Fruit fly (Drosophila melanogaster) whole organism, embryonic: ENCODE data around the gene CG44838.

Experiments
- Adf1 ChIP-seq: fragments of 200-800 bp; sonication (Bioruptor generic); IDR thresholded peaks from 2 replicates; pipeline ENCODE4 v1.3.6; 2022; ENCODE audit warnings: missing biosample characterization, missing genetic modification characterization
- Antp ChIP-seq: fragments of 200-800 bp; sonication (Bioruptor generic); optimal IDR thresholded peaks from 3 replicates; lab custom pipeline; 2016; ENCODE audit warnings: missing biosample characterization, missing genetic modification characterization
- Bgb ChIP-seq: fragments of 200-800 bp; sonication (Bioruptor generic); IDR thresholded peaks from 2 replicates; pipeline ENCODE4 v1.3.6; 2022; ENCODE audit warnings: missing biosample characterization, missing genetic modification characterization; ENCODE audit not compliant: partially characterized antibody
- CG10321 ChIP-seq: fragments of 200-800 bp; sonication (Bioruptor generic); IDR thresholded peaks from 2 replicates; pipeline ENCODE4 v1.3.6; 2022; ENCODE audit warnings: missing biosample characterization, missing genetic modification characterization
- CG11504 ChIP-seq: fragments of 200-800 bp; sonication (Bioruptor generic); optimal IDR thresholded peaks from 3 replicates; lab custom pipeline; 2019; ENCODE audit warnings: missing biosample characterization, mild to moderate bottlenecking, missing genetic modification characterization, moderate library complexity
- CG11696 ChIP-seq: fragments of 200-800 bp; sonication (Bioruptor generic); IDR thresholded peaks from 2 replicates; pipeline ENCODE4 v1.3.6; 2022; ENCODE audit warnings: missing biosample characterization, missing genetic modification characterization
- CG12236 ChIP-seq: fragments of 200-800 bp; sonication (Bioruptor generic); optimal IDR thresholded peaks from 2 replicates; lab custom pipeline; 2016; ENCODE audit warnings: missing biosample characterization, missing genetic modification characterization
- CG12659 ChIP-seq: fragments of 200-800 bp; sonication (Bioruptor generic); optimal IDR thresholded peaks from 3 replicates; lab custom pipeline; 2017; ENCODE audit warnings: mild to moderate bottlenecking, missing biosample characterization, missing genetic modification reagents, missing genetic modification characterization
- CG16815 ChIP-seq: fragments of 200-800 bp; sonication (Bioruptor generic); optimal IDR thresholded peaks from 3 replicates; lab custom pipeline; 2017; ENCODE audit warnings: missing biosample characterization, mild to moderate bottlenecking, missing genetic modification characterization
- CG17912 ChIP-seq: fragments of 200-800 bp; sonication (Bioruptor generic); optimal IDR thresholded peaks from 2 replicates; lab custom pipeline; 2018; ENCODE audit warnings: missing biosample characterization, mild to moderate bottlenecking, missing genetic modification characterization
- CG18764 ChIP-seq: fragments of 200-800 bp; sonication (Bioruptor generic); optimal IDR thresholded peaks from 3 replicates; lab custom pipeline; 2016; ENCODE audit warnings: missing biosample characterization, missing genetic modification characterization
- CG2889 ChIP-seq: fragments of 200-800 bp; sonication (Bioruptor generic); IDR thresholded peaks from 3 replicates; pipeline ENCODE4 v1.3.6; 2022; ENCODE audit warnings: missing biosample characterization, missing genetic modification characterization
- CG31365 ChIP-seq: fragments of 200-800 bp; sonication (Bioruptor generic); optimal IDR thresholded peaks from 2 replicates; lab custom pipeline; 2018; ENCODE audit warnings: missing biosample characterization, mild to moderate bottlenecking, missing genetic modification characterization
- CG34224 ChIP-seq: fragments of 200-800 bp; sonication (Bioruptor generic); IDR thresholded peaks from 3 replicates; pipeline ENCODE4 v1.3.6; 2022; ENCODE audit warnings: missing biosample characterization, missing genetic modification characterization; ENCODE audit not compliant: partially characterized antibody
- CG34376 ChIP-seq: fragments of 200-800 bp; sonication (Bioruptor generic); optimal IDR thresholded peaks from 2 replicates; lab custom pipeline; 2018; ENCODE audit warnings: missing biosample characterization, mild to moderate bottlenecking, missing genetic modification characterization
- CG3726 ChIP-seq: fragments of 200-800 bp; sonication (Bioruptor generic); IDR thresholded peaks from 3 replicates; pipeline ENCODE4, ENCODE4 v1.3.6; 2022; ENCODE audit warnings: missing biosample characterization, missing genetic modification characterization
- CG4360 ChIP-seq: fragments of 200-800 bp; sonication (Bioruptor generic); IDR thresholded peaks from 2 replicates; pipeline ENCODE4 v1.3.6; 2022; ENCODE audit warnings: missing biosample characterization, missing genetic modification characterization
- CG4617 ChIP-seq: fragments of 200-800 bp; sonication (Bioruptor generic); optimal IDR thresholded peaks from 3 replicates; lab custom pipeline; 2016; ENCODE audit warnings: missing biosample characterization, missing genetic modification characterization, borderline replicate concordance
- CG6689 ChIP-seq: fragments of 200-800 bp; sonication (Bioruptor generic); IDR thresholded peaks from 2 replicates; pipeline ENCODE4 v1.3.6; 2022; ENCODE audit warnings: missing biosample characterization, missing genetic modification characterization
- CG7271 ChIP-seq: fragments of 200-800 bp; sonication (Bioruptor generic); optimal IDR thresholded peaks from 2 replicates; lab custom pipeline; 2018; ENCODE audit warnings: missing biosample characterization, mild to moderate bottlenecking, missing genetic modification characterization, moderate library complexity
- CG7839 ChIP-seq: fragments of 200-800 bp; sonication (Bioruptor generic); optimal IDR thresholded peaks from 3 replicates; lab custom pipeline; 2018; ENCODE audit warnings: missing biosample characterization, mild to moderate bottlenecking, missing genetic modification characterization, moderate library complexity
- Dbx ChIP-seq: fragments of 200-800 bp; sonication (Bioruptor generic); IDR thresholded peaks from 3 replicates; pipeline ENCODE4 v1.3.6; 2022; ENCODE audit warnings: missing biosample characterization, missing genetic modification characterization
- HLH3B ChIP-seq: fragments of 200-800 bp; sonication (Bioruptor generic); IDR thresholded peaks from 2 replicates; pipeline ENCODE4 v1.3.6; 2022; ENCODE audit warnings: missing biosample characterization, missing genetic modification characterization
- HLHmδ ChIP-seq: fragments of 200-800 bp; sonication (Bioruptor generic); optimal IDR thresholded peaks from 2 replicates; lab custom pipeline; 2018; ENCODE audit warnings: missing biosample characterization, mild to moderate bottlenecking, missing genetic modification characterization, moderate library complexity
- Hr39 ChIP-seq: fragments of >200 bp; optimal IDR thresholded peaks from 2 replicates; lab custom pipeline; 2017
- Hr78 ChIP-seq, 2 experiments: fragments of 200-800 bp in 1 of 2; fragments of >200 bp in 1 of 2; sonication (Bioruptor generic) in 1 of 2; optimal IDR thresholded peaks; 2 replicates each; lab custom pipeline; 2017 to 2019; ENCODE audit warnings: missing biosample characterization in 2 of 2, missing genetic modification characterization in 2 of 2, mild to moderate bottlenecking in 1 of 2, moderate library complexity in 1 of 2
- Lpt ChIP-seq: fragments of >200 bp; optimal IDR thresholded peaks from 2 replicates; lab custom pipeline; 2018; ENCODE audit warnings: missing biosample characterization, missing genetic modification characterization
- Mad ChIP-seq: fragments of 200-800 bp; sonication (Bioruptor generic); optimal IDR thresholded peaks from 2 replicates; lab custom pipeline; 2016; ENCODE audit warnings: missing biosample characterization, missing genetic modification characterization
- Mes4 ChIP-seq: fragments of 200-800 bp; sonication (Bioruptor generic); optimal IDR thresholded peaks from 2 replicates; lab custom pipeline; 2016; ENCODE audit warnings: missing biosample characterization, missing genetic modification characterization
- NC2β ChIP-seq: fragments of 200-800 bp; sonication (Bioruptor generic); optimal IDR thresholded peaks from 2 replicates; lab custom pipeline; 2016; ENCODE audit warnings: missing biosample characterization, missing genetic modification characterization
- Opbp ChIP-seq: fragments of 200-800 bp; sonication (Bioruptor generic); IDR thresholded peaks from 3 replicates; pipeline ENCODE4 v1.3.6; 2022; ENCODE audit warnings: missing biosample characterization, missing genetic modification characterization; ENCODE audit not compliant: partially characterized antibody
- Sox100B ChIP-seq: fragments of 200-800 bp; sonication (Bioruptor generic); optimal IDR thresholded peaks from 3 replicates; lab custom pipeline; 2018; ENCODE audit warnings: missing biosample characterization, mild to moderate bottlenecking, missing genetic modification characterization
- Tbp ChIP-seq: fragments of >200 bp; optimal IDR thresholded peaks from 2 replicates; lab custom pipeline; 2018; ENCODE audit warnings: missing biosample characterization, missing genetic modification characterization
- Trl ChIP-seq, 3 experiments: fragments of >200 bp in 2 of 3; fragments of 200-800 bp in 1 of 3; sonication (Bioruptor generic) in 1 of 3; optimal IDR thresholded peaks; 2 replicates in 1 of 3; 3 replicates in 2 of 3; lab custom pipeline; 2016 to 2017; ENCODE audit warnings: missing biosample characterization in 1 of 3, missing genetic modification characterization in 1 of 3
- Xrp1 ChIP-seq: fragments of 200-800 bp; sonication (Bioruptor generic); IDR thresholded peaks from 2 replicates; pipeline ENCODE4 v1.3.6; 2022; ENCODE audit warnings: missing biosample characterization, missing genetic modification characterization
- amos ChIP-seq: fragments of 200-800 bp; sonication (Bioruptor generic); IDR thresholded peaks from 2 replicates; pipeline ENCODE4 v1.3.6; 2022; ENCODE audit warnings: missing biosample characterization, missing genetic modification characterization; ENCODE audit not compliant: partially characterized antibody
- bab2 ChIP-seq: fragments of 200-800 bp; sonication (Bioruptor generic); optimal IDR thresholded peaks from 2 replicates; lab custom pipeline; 2016; ENCODE audit warnings: missing biosample characterization, missing genetic modification characterization
- cwo ChIP-seq: fragments of 200-800 bp; sonication (Bioruptor generic); optimal IDR thresholded peaks from 3 replicates; lab custom pipeline; 2017; ENCODE audit warnings: missing biosample characterization, missing genetic modification characterization, mild to moderate bottlenecking, moderate library complexity, missing genetic modification reagents
- da ChIP-seq: fragments of 200-800 bp; sonication (Bioruptor generic); optimal IDR thresholded peaks from 2 replicates; lab custom pipeline; 2016; ENCODE audit warnings: missing biosample characterization, missing genetic modification characterization
- gcm2 ChIP-seq: fragments of 200-800 bp; sonication (Bioruptor generic); optimal IDR thresholded peaks from 2 replicates; lab custom pipeline; 2016; ENCODE audit warnings: missing biosample characterization, missing genetic modification characterization
- gro ChIP-seq: fragments of 200-800 bp; sonication (Bioruptor generic); optimal IDR thresholded peaks from 2 replicates; lab custom pipeline; 2016; ENCODE audit warnings: missing biosample characterization, missing genetic modification characterization
- lilli ChIP-seq: fragments of 200-800 bp; sonication (Bioruptor generic); optimal IDR thresholded peaks from 3 replicates; lab custom pipeline; 2016; ENCODE audit warnings: missing biosample characterization, missing genetic modification characterization
- luna ChIP-seq: fragments of 200-800 bp; sonication (Bioruptor generic); optimal IDR thresholded peaks from 2 replicates; lab custom pipeline; 2016; ENCODE audit warnings: missing biosample characterization, missing genetic modification characterization
- mam ChIP-seq: fragments of 200-800 bp; sonication (Bioruptor generic); optimal IDR thresholded peaks from 3 replicates; lab custom pipeline; 2016; ENCODE audit warnings: missing biosample characterization, missing genetic modification characterization
- mirr ChIP-seq: fragments of 200-800 bp; sonication (Bioruptor generic); optimal IDR thresholded peaks from 3 replicates; lab custom pipeline; 2018; ENCODE audit warnings: missing biosample characterization, mild to moderate bottlenecking, missing genetic modification characterization
- nom ChIP-seq: fragments of 200-800 bp; sonication (Bioruptor generic); optimal IDR thresholded peaks from 2 replicates; lab custom pipeline; 2017; ENCODE audit warnings: missing biosample characterization, missing genetic modification characterization, mild to moderate bottlenecking, moderate library complexity, missing genetic modification reagents
- pum ChIP-seq: fragments of 200-800 bp; sonication (Bioruptor generic); optimal IDR thresholded peaks from 2 replicates; lab custom pipeline; 2016; ENCODE audit warnings: missing biosample characterization, missing genetic modification characterization
- pzg ChIP-seq: fragments of 200-800 bp; sonication (Bioruptor generic); optimal IDR thresholded peaks from 3 replicates; lab custom pipeline; 2018; ENCODE audit warnings: missing biosample characterization, mild to moderate bottlenecking, missing genetic modification characterization, moderate library complexity
- repo ChIP-seq: fragments of 200-800 bp; sonication (Bioruptor generic); optimal IDR thresholded peaks from 2 replicates; lab custom pipeline; 2016; ENCODE audit warnings: missing biosample characterization, missing genetic modification characterization
- rib ChIP-seq: fragments of 200-800 bp; sonication (Bioruptor generic); IDR thresholded peaks from 2 replicates; pipeline ENCODE4 v1.3.6; 2022; ENCODE audit warnings: missing biosample characterization, missing genetic modification characterization
- tx ChIP-seq: fragments of 200-800 bp; sonication (Bioruptor generic); optimal IDR thresholded peaks from 2 replicates; lab custom pipeline; 2016; ENCODE audit warnings: missing biosample characterization, missing genetic modification characterization

Gene CG44838

DNA sequence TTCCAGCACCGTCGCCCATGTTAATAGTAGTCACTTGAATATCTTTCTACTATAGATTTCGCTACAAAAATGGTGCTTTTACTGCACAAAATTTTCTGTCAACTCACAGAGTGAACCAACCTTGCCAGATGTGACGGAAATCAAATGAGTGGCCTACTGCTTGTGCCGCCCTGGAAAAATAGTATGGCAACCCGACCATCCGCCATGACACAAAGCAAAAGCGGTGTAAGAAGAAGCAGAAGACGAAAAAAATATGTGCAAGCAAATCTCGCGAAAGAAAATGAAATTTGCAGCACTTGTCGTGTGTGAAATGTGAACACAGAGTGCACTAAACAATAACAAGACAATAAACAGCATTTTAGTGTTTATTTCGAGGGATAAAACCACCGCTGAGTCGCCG lies 16.0 kb downstream of the CG44838 start, which contains the start of the genes Uch-L5 and Jarid2 (continued):
- TF ChIP-seq CG3726 (GFP tag; lab: Robert Waterston, UW), result no peak
- no peak for TF ChIP-seq Lpt (GFP tag; lab: Kevin White, UChicago)
- TF ChIP-seq Antp (GFP tag; lab: Kevin White, UChicago), result peak; percentile 78
- no peak for TF ChIP-seq Sox100B (GFP tag; lab: Kevin White, UChicago)
- peak; percentile 42 for TF ChIP-seq pum (GFP tag; lab: Kevin White, UChicago)
- peak; percentile 81 for TF ChIP-seq rib (GFP tag; lab: Robert Waterston, UW)
- TF ChIP-seq Mad (GFP tag; lab: Kevin White, UChicago), result peak; percentile 43
- TF ChIP-seq luna (GFP tag; lab: Kevin White, UChicago), result no peak
- TF ChIP-seq CG7271, result peak; percentile 48
- TF ChIP-seq HLHmδ (GFP tag; lab: Kevin White, UChicago), result peak; percentile 24
- peak; percentile 91 for TF ChIP-seq CG12659
- TF ChIP-seq CG4360 (GFP tag; lab: Robert Waterston, UW), result peak; percentile 12
- peak; percentile 29; the same call in 1 of the 3 replicates for TF ChIP-seq CG34224
- peak; percentile 15 for TF ChIP-seq bab2 (GFP tag; lab: Kevin White, UChicago)
- TF ChIP-seq Adf1 (GFP tag; lab: Robert Waterston, UW), result peak; percentile 60
- peak; percentile 14 for TF ChIP-seq Mes4 (GFP tag; lab: Kevin White, UChicago)
- TF ChIP-seq gro (GFP tag; lab: Kevin White, UChicago), result no peak
- peak; percentile 11 for TF ChIP-seq CG31365 (tag; lab: Kevin White, UChicago)
- no peak for TF ChIP-seq CG11696 (GFP tag; lab: Robert Waterston, UW)
- no peak for TF ChIP-seq CG7839
- peak; percentile 42 for TF ChIP-seq CG34376 (GFP tag; lab: Kevin White, UChicago)
- TF ChIP-seq Xrp1 (GFP tag; lab: Robert Waterston, UW), result peak; percentile 47; the same call in 1 of the 2 replicates
- TF ChIP-seq Bgb (GFP tag; lab: Robert Waterston, UW), result peak; percentile 45
- TF ChIP-seq CG11504 (tag; lab: Kevin White, UChicago), result no peak
- TF ChIP-seq CG2889 (GFP tag; lab: Robert Waterston, UW), result no peak
- TF ChIP-seq lilli (GFP tag; lab: Kevin White, UChicago), result peak; percentile 72
- TF ChIP-seq mirr (GFP tag; lab: Kevin White, UChicago), result peak; percentile 61
- TF ChIP-seq HLH3B (GFP tag; lab: Robert Waterston, UW), result no peak
- TF ChIP-seq CG17912, result peak; percentile 46
- TF ChIP-seq Hr78 (GFP tag; optimal IDR thresholded peaks at IDR 0.05; lab: Kevin White, UChicago), result no peak
- TF ChIP-seq pzg, result peak; percentile 95
- no peak for TF ChIP-seq Hr39 (lab: Kevin White, UChicago)
- TF ChIP-seq amos (GFP tag; lab: Robert Waterston, UW), result peak; percentile 50
- no peak for TF ChIP-seq CG6689 (GFP tag; lab: Robert Waterston, UW)
- peak; percentile 23 for TF ChIP-seq CG18764 (GFP tag; lab: Kevin White, UChicago)
- no peak for TF ChIP-seq CG12236 (GFP tag; lab: Kevin White, UChicago)
- peak; percentile 61 for TF ChIP-seq repo (GFP tag; lab: Kevin White, UChicago)
- TF ChIP-seq gcm2 (GFP tag; lab: Kevin White, UChicago), result no peak
- peak; percentile 8 for TF ChIP-seq tx (GFP tag; lab: Kevin White, UChicago)
- TF ChIP-seq Dbx (GFP tag; lab: Robert Waterston, UW), result 0 out of 3 replicates have a peak, but pooled peaks have one; percentile 17
- TF ChIP-seq Tbp (GFP tag; lab: Kevin White, UChicago), result no peak
- no peak for TF ChIP-seq cwo (GFP tag; lab: Kevin White, UChicago)
- TF ChIP-seq nom, result peak; percentile 40
- no peak for TF ChIP-seq CG10321 (GFP tag; lab: Robert Waterston, UW)
- peak; percentile 77 for TF ChIP-seq NC2β (GFP tag; lab: Kevin White, UChicago)
- peak; percentile 69 for TF ChIP-seq Opbp (GFP tag; lab: Robert Waterston, UW)
- TF ChIP-seq Trl (optimal IDR thresholded peaks at IDR 0.05; lab: Kevin White, UChicago), result no peak
- TF ChIP-seq Trl (GFP tag; optimal IDR thresholded peaks at IDR 0.05; lab: Kevin White, UChicago), result peak; percentile 66
- peak; percentile 37 for TF ChIP-seq da (GFP tag; lab: Kevin White, UChicago)
- peak; percentile 76 for TF ChIP-seq mam
- TF ChIP-seq CG4617 (GFP tag; lab: Kevin White, UChicago), result peak; percentile 97
- TF ChIP-seq CG16815 (GFP tag; lab: Kevin White, UChicago), result no peak
